Worm (Caenorhabditis elegans) whole organism, young adult: Measurements from ENCODE around the gene F48E3.6.
A peak's percentile ranks its signal among the peaks of the same experiment; 100 is the strongest.

ENCODE experiments used
- B0019.2 ChIP-seq: fragments of 200-800 bp; sonication (Bioruptor generic); conservative IDR thresholded peaks from 2 replicates; pipeline ENCODE4 v1.3.6; 2022; ENCODE audit warnings: missing genetic modification reagents, missing genetic modification characterization, missing compliant biosample characterization
- B0261.1 ChIP-seq: sonication (generic microtip); optimal IDR thresholded peaks from 2 replicates; lab custom pipeline; 2016; ENCODE audit warnings: mild to moderate bottlenecking, missing genetic modification characterization, moderate library complexity, missing compliant biosample characterization
- D2030.7 ChIP-seq: fragments of 200-800 bp; sonication (Bioruptor generic); IDR thresholded peaks from 2 replicates; pipeline ENCODE4 v1.3.6; 2022; ENCODE audit warnings: missing genetic modification reagents, missing genetic modification characterization, missing compliant biosample characterization
- T07F8.4 ChIP-seq: sonication (generic microtip); optimal IDR thresholded peaks from 2 replicates; lab custom pipeline; 2016; ENCODE audit warnings: mild to moderate bottlenecking, missing genetic modification characterization, moderate library complexity, missing compliant biosample characterization
- Y67H2A.10 ChIP-seq: fragments of 200-800 bp; sonication (Bioruptor generic); conservative IDR thresholded peaks from 2 replicates; pipeline ENCODE4 v1.3.6; 2022; ENCODE audit warnings: missing genetic modification reagents, missing genetic modification characterization, missing compliant biosample characterization
- ZK185.1 ChIP-seq: sonication (generic microtip); optimal IDR thresholded peaks from 2 replicates; lab custom pipeline; 2016; ENCODE audit warnings: mild to moderate bottlenecking, missing genetic modification characterization, missing compliant biosample characterization; ENCODE audit not compliant: poor library complexity, severe bottlenecking
- ama-1 ChIP-seq, 3 experiments: fragments of 150-350 bp in 1 of 3; sonication (generic microtip) in 2 of 3; optimal IDR thresholded peaks; 2 replicates each; lab custom pipeline; 2014 to 2018; ENCODE audit warnings: missing biosample characterization in 2 of 3, missing genetic modification characterization in 2 of 3, missing genetic modification reagents in 2 of 3
- aptf-2 ChIP-seq: fragments of 200-800 bp; sonication (Bioruptor generic); conservative IDR thresholded peaks from 2 replicates; pipeline ENCODE4 v1.3.6; 2022; ENCODE audit warnings: missing genetic modification reagents, missing genetic modification characterization, missing compliant biosample characterization
- attf-5 ChIP-seq: fragments of 200-800 bp; sonication (Bioruptor generic); optimal IDR thresholded peaks from 2 replicates; lab custom pipeline; 2018; ENCODE audit warnings: mild to moderate bottlenecking, missing genetic modification characterization, missing compliant biosample characterization
- attf-6 ChIP-seq: fragments of 200-800 bp; sonication (Bioruptor generic); IDR thresholded peaks from 2 replicates; pipeline ENCODE4 v1.3.6; 2022; ENCODE audit warnings: missing genetic modification reagents, missing genetic modification characterization, missing compliant biosample characterization
- bed-2 ChIP-seq: fragments of 200-800 bp; sonication (Bioruptor generic); IDR thresholded peaks from 2 replicates; pipeline ENCODE4 v1.3.6; 2022; ENCODE audit warnings: missing genetic modification reagents, missing genetic modification characterization, missing compliant biosample characterization
- ceh-40 ChIP-seq: fragments of 200-800 bp; sonication (Bioruptor generic); IDR thresholded peaks from 2 replicates; pipeline ENCODE4 v1.3.6; 2022; ENCODE audit warnings: missing genetic modification characterization, missing compliant biosample characterization
- chd-7 ChIP-seq: sonication (generic microtip); optimal IDR thresholded peaks from 2 replicates; lab custom pipeline; 2016; ENCODE audit warnings: mild to moderate bottlenecking, missing genetic modification characterization, moderate library complexity, missing compliant biosample characterization
- efl-1 ChIP-seq: fragments of 150-350 bp; optimal IDR thresholded peaks from 2 replicates; lab custom pipeline; 2014; ENCODE audit warnings: missing biosample characterization, missing genetic modification reagents, missing genetic modification characterization
- egl-18 ChIP-seq: fragments of 200-800 bp; sonication (Bioruptor generic); IDR thresholded peaks from 2 replicates; pipeline ENCODE4 v1.3.6; 2022; ENCODE audit warnings: missing genetic modification reagents, missing genetic modification characterization, missing compliant biosample characterization
- egl-44 ChIP-seq: fragments of 200-800 bp; sonication (Bioruptor generic); IDR thresholded peaks from 2 replicates; pipeline ENCODE4 v1.3.6; 2022; ENCODE audit warnings: missing genetic modification reagents, missing genetic modification characterization, missing compliant biosample characterization
- egrh-3 ChIP-seq: fragments of 200-800 bp; sonication (Bioruptor generic); IDR thresholded peaks from 2 replicates; pipeline ENCODE4 v1.3.6; 2022; ENCODE audit warnings: missing genetic modification reagents, missing genetic modification characterization, missing compliant biosample characterization
- him-1 ChIP-seq: sonication (generic microtip); optimal IDR thresholded peaks from 2 replicates; lab custom pipeline; 2016; ENCODE audit warnings: missing genotype, missing genetic modification reagents, missing genetic modification characterization, missing compliant biosample characterization
- hlh-12 ChIP-seq: sonication (generic microtip); optimal IDR thresholded peaks from 2 replicates; lab custom pipeline; 2016; ENCODE audit warnings: missing genetic modification characterization, missing compliant biosample characterization
- hmg-1.2 ChIP-seq: fragments of 200-800 bp; sonication (Bioruptor generic); IDR thresholded peaks from 2 replicates; pipeline ENCODE4 v1.3.6; 2022; ENCODE audit warnings: missing genetic modification reagents, missing genetic modification characterization, missing compliant biosample characterization
- hrde-1 ChIP-seq: sonication (generic microtip); optimal IDR thresholded peaks from 2 replicates; lab custom pipeline; 2016; ENCODE audit warnings: missing genetic modification characterization, mild to moderate bottlenecking, missing compliant biosample characterization, moderate library complexity, missing genotype, missing genetic modification reagents, borderline replicate concordance
- hsf-1 ChIP-seq: fragments of 200-800 bp; sonication (Bioruptor generic); IDR thresholded peaks from 2 replicates; pipeline ENCODE4 v1.3.6; 2022; ENCODE audit warnings: missing genetic modification reagents, missing genetic modification characterization, missing compliant biosample characterization
- lag-1 ChIP-seq: fragments of 200-800 bp; sonication (Bioruptor generic); IDR thresholded peaks from 2 replicates; pipeline ENCODE4 v1.3.6; 2022; ENCODE audit warnings: missing genetic modification reagents, missing genetic modification characterization, missing compliant biosample characterization
- lin-26 ChIP-seq: fragments of 200-800 bp; sonication (Bioruptor generic); IDR thresholded peaks from 2 replicates; pipeline ENCODE4 v1.3.6; 2022; ENCODE audit warnings: missing genetic modification reagents, missing genetic modification characterization, missing compliant biosample characterization
- lin-54 ChIP-seq: fragments of 200-800 bp; sonication (Bioruptor generic); optimal IDR thresholded peaks from 2 replicates; lab custom pipeline; 2018; ENCODE audit warnings: mild to moderate bottlenecking, missing genetic modification characterization, missing compliant biosample characterization
- madf-3 ChIP-seq: fragments of 200-800 bp; sonication (Bioruptor generic); IDR thresholded peaks from 2 replicates; pipeline ENCODE4 v1.3.6; 2022; ENCODE audit warnings: missing genetic modification reagents, missing genetic modification characterization, missing compliant biosample characterization
- mel-28 ChIP-seq: sonication (generic microtip); optimal IDR thresholded peaks from 2 replicates; lab custom pipeline; 2016; ENCODE audit warnings: borderline replicate concordance, mild to moderate bottlenecking, missing genetic modification characterization, missing compliant biosample characterization
- mes-4 ChIP-seq: sonication (generic microtip); optimal IDR thresholded peaks from 2 replicates; lab custom pipeline; 2016; ENCODE audit warnings: missing genotype, missing genetic modification characterization, missing compliant biosample characterization
- mxl-1 ChIP-seq: sonication (generic microtip); optimal IDR thresholded peaks from 2 replicates; lab custom pipeline; 2016; ENCODE audit warnings: missing genetic modification characterization, missing compliant biosample characterization
- nfyb-1 ChIP-seq: fragments of 200-800 bp; sonication (Bioruptor generic); IDR thresholded peaks from 2 replicates; pipeline ENCODE4 v1.3.6; 2022; ENCODE audit warnings: missing genetic modification reagents, missing genetic modification characterization, missing compliant biosample characterization
- nhr-80 ChIP-seq: sonication (generic microtip); optimal IDR thresholded peaks from 2 replicates; lab custom pipeline; 2016; ENCODE audit warnings: missing genetic modification characterization, missing compliant biosample characterization
- nhr-90 ChIP-seq: sonication (generic microtip); optimal IDR thresholded peaks from 2 replicates; lab custom pipeline; 2016; ENCODE audit warnings: missing genotype, mild to moderate bottlenecking, missing genetic modification characterization, missing compliant biosample characterization
- rec-8 ChIP-seq, 2 experiments: sonication (generic microtip); optimal IDR thresholded peaks; 2 replicates each; lab custom pipeline; 2016; ENCODE audit warnings: mild to moderate bottlenecking in 2 of 2, missing genetic modification characterization in 2 of 2, missing genetic modification reagents in 2 of 2, missing genotype in 2 of 2, missing biosample characterization in 1 of 2, missing compliant biosample characterization in 1 of 2, moderate library complexity in 1 of 2
- rpc-1 ChIP-seq, 2 experiments: fragments of 150-350 bp in 1 of 2; sonication (generic microtip) in 1 of 2; optimal IDR thresholded peaks; 2 replicates each; lab custom pipeline; 2014 to 2018; ENCODE audit warnings: missing biosample characterization in 1 of 2, missing genetic modification characterization in 1 of 2, missing genetic modification reagents in 1 of 2, missing genotype in 1 of 2
- unc-130 ChIP-seq: sonication (generic microtip); optimal IDR thresholded peaks from 2 replicates; lab custom pipeline; 2016; ENCODE audit warnings: missing genetic modification reagents, missing genetic modification characterization, missing compliant biosample characterization
- unc-62 ChIP-seq: fragments of 150-350 bp; optimal IDR thresholded peaks from 2 replicates; lab custom pipeline; 2014; ENCODE audit warnings: missing biosample characterization, missing genetic modification reagents, missing genetic modification characterization
- ztf-22 ChIP-seq: fragments of 200-800 bp; sonication (Bioruptor generic); optimal IDR thresholded peaks from 2 replicates; lab custom pipeline; 2018; ENCODE audit warnings: mild to moderate bottlenecking, missing genetic modification characterization, moderate library complexity, missing compliant biosample characterization
- ztf-25 ChIP-seq: fragments of 200-800 bp; sonication (Bioruptor generic); IDR thresholded peaks from 2 replicates; pipeline ENCODE4 v1.3.6; 2022; ENCODE audit warnings: missing genetic modification reagents, missing genetic modification characterization, missing compliant biosample characterization
- ztf-26 ChIP-seq: sonication (generic microtip); optimal IDR thresholded peaks from 2 replicates; lab custom pipeline; 2017; ENCODE audit warnings: missing genetic modification characterization, missing compliant biosample characterization
- ztf-28 ChIP-seq: fragments of 200-800 bp; sonication (Bioruptor generic); IDR thresholded peaks from 2 replicates; pipeline ENCODE4 v1.3.6; 2022; ENCODE audit warnings: missing genetic modification reagents, missing genetic modification characterization, missing compliant biosample characterization
- ztf-3 ChIP-seq: fragments of 200-800 bp; sonication (Bioruptor generic); optimal IDR thresholded peaks from 2 replicates; lab custom pipeline; 2018; ENCODE audit warnings: mild to moderate bottlenecking, missing genetic modification characterization, missing compliant biosample characterization

The F48E3.6 gene

ce11 chrX:7507141-7507540 is 4.4 kb upstream of the F48E3.6 start (continued):
- TF ChIP-seq mxl-1 (tag; lab: Kevin White, UChicago) (peak; percentile 61), ztf-28 (no peak), mes-4 (tag; lab: Kevin White, UChicago) (no peak), ceh-40 (GFP tag; lab: Robert Waterston, UW) (peak; percentile 89; the same call in 1 of the 2 replicates), B0019.2 (no peak), efl-1 (GFP tag; lab: Kevin White, UChicago) (no peak), egl-44 (GFP tag; lab: Robert Waterston, UW) (no peak), ZK185.1 (peak; percentile 51), D2030.7 (peak; percentile 34; the same call in 1 of the 2 replicates), nfyb-1 (no peak), ama-1 (optimal IDR thresholded peaks at IDR 0.05; lab: Kevin White, UChicago) (no peak), ama-1 (GFP tag; optimal IDR thresholded peaks at IDR 0.05; lab: Kevin White, UChicago) (no peak), unc-62 (GFP tag; lab: Kevin White, UChicago) (no peak), hsf-1 (no peak), ztf-22 (GFP tag; lab: Kevin White, UChicago) (no peak), mel-28 (tag; lab: Kevin White, UChicago) (no peak), hmg-1.2 (GFP tag; lab: Robert Waterston, UW) (peak; percentile 45; the same call in 1 of the 2 replicates), lin-26 (GFP tag; lab: Robert Waterston, UW) (peak; percentile 88), hrde-1 (tag; lab: Kevin White, UChicago) (peak; percentile 36), egrh-3 (GFP tag; lab: Robert Waterston, UW) (no peak), chd-7 (no peak), hlh-12 (tag; lab: Kevin White, UChicago) (peak; percentile 68), ztf-25 (GFP tag; lab: Robert Waterston, UW) (0 out of 2 replicates have a peak, but pooled peaks have one; percentile 65), attf-5 (peak; percentile 7), lag-1 (GFP tag; lab: Robert Waterston, UW) (no peak), nhr-80 (tag; lab: Kevin White, UChicago) (no peak), rec-8 (tag; optimal IDR thresholded peaks at IDR 0.05; lab: Kevin White, UChicago) (peak; percentile 47 to 51), T07F8.4 (tag; lab: Kevin White, UChicago) (peak; percentile 47), bed-2 (GFP tag; lab: Robert Waterston, UW) (no peak), attf-6 (GFP tag; lab: Robert Waterston, UW) (no peak), nhr-90 (tag; lab: Kevin White, UChicago) (peak; percentile 73), Y67H2A.10 (GFP tag; lab: Robert Waterston, UW) (no peak), him-1 (peak; percentile 65), ztf-26 (tag; lab: Kevin White, UChicago) (no peak), B0261.1 (tag; lab: Kevin White, UChicago) (peak; percentile 70), egl-18 (GFP tag; lab: Robert Waterston, UW) (no peak), madf-3 (no peak), lin-54 (GFP tag; lab: Kevin White, UChicago) (no peak), unc-130 (GFP tag; lab: Kevin White, UChicago) (peak; percentile 29), rpc-1 (optimal IDR thresholded peaks at IDR 0.05; lab: Kevin White, UChicago) (peak; percentile 94), rpc-1 (tag; optimal IDR thresholded peaks at IDR 0.05; lab: Kevin White, UChicago) (peak; percentile 96), aptf-2 (no peak), ztf-3 (GFP tag; lab: Kevin White, UChicago) (no peak)
- TF ChIP-seq, all 124 proteins: peak for 23
